Fruit fly (Drosophila melanogaster) whole organism, prepupa: Measurements from ENCODE around the gene CG44271.

ENCODE experiments used
- CG10669 ChIP-seq: fragments of 200-800 bp; sonication (Bioruptor generic); optimal IDR thresholded peaks from 3 replicates; lab custom pipeline; 2018; ENCODE audit warnings: missing biosample characterization, mild to moderate bottlenecking, missing genetic modification characterization, moderate library complexity
- CG11294 ChIP-seq: fragments of 200-800 bp; sonication (Bioruptor generic); IDR thresholded peaks from 2 replicates; pipeline ENCODE4 v1.3.6; 2022; ENCODE audit warnings: missing biosample characterization, missing genetic modification characterization
- CG11762 ChIP-seq: fragments of 200-800 bp; sonication (Bioruptor generic); optimal IDR thresholded peaks from 3 replicates; lab custom pipeline; 2016; ENCODE audit warnings: missing biosample characterization, missing genetic modification characterization; ENCODE audit not compliant: insufficient read depth
- CG11902 ChIP-seq: fragments of 200-800 bp; sonication (Bioruptor generic); optimal IDR thresholded peaks from 3 replicates; lab custom pipeline; 2016; ENCODE audit warnings: missing biosample characterization, missing genetic modification characterization
- CG1621 ChIP-seq: fragments of 200-800 bp; sonication (Bioruptor generic); optimal IDR thresholded peaks from 3 replicates; lab custom pipeline; 2018; ENCODE audit warnings: missing biosample characterization, mild to moderate bottlenecking, missing genetic modification characterization
- CG16779 ChIP-seq: fragments of 200-800 bp; sonication (Bioruptor generic); optimal IDR thresholded peaks from 3 replicates; lab custom pipeline; 2017; ENCODE audit warnings: missing biosample characterization, mild to moderate bottlenecking, missing genetic modification characterization
- CG3032 ChIP-seq: fragments of 200-800 bp; optimal IDR thresholded peaks from 2 replicates; lab custom pipeline; 2019; ENCODE audit warnings: missing biosample characterization, mild to moderate bottlenecking, missing genetic modification characterization, moderate library complexity
- CG31627 ChIP-seq: fragments of 200-800 bp; sonication (Bioruptor generic); optimal IDR thresholded peaks from 3 replicates; lab custom pipeline; 2016; ENCODE audit warnings: missing biosample characterization, missing genetic modification characterization
- CG32006 ChIP-seq: fragments of 200-800 bp; sonication (Bioruptor generic); optimal IDR thresholded peaks from 3 replicates; lab custom pipeline; 2017; ENCODE audit warnings: missing biosample characterization, mild to moderate bottlenecking, missing genetic modification characterization
- CG34406 ChIP-seq: fragments of 200-800 bp; sonication (Bioruptor generic); optimal IDR thresholded peaks from 3 replicates; lab custom pipeline; 2016; ENCODE audit warnings: missing biosample characterization, missing genetic modification characterization
- CG3919 ChIP-seq: fragments of 200-800 bp; sonication (Bioruptor generic); optimal IDR thresholded peaks from 3 replicates; lab custom pipeline; 2016; ENCODE audit warnings: missing biosample characterization, missing genetic modification characterization
- CG4318 ChIP-seq: fragments of 200-800 bp; sonication (Bioruptor generic); optimal IDR thresholded peaks from 3 replicates; lab custom pipeline; 2017; ENCODE audit warnings: missing biosample characterization, mild to moderate bottlenecking, missing genetic modification characterization
- CG6163 ChIP-seq: fragments of 200-800 bp; sonication (Bioruptor generic); IDR thresholded peaks from 3 replicates; pipeline ENCODE4 v1.3.6; 2022; ENCODE audit warnings: missing biosample characterization, missing genetic modification characterization
- CG6792 ChIP-seq: fragments of 200-800 bp; sonication (Bioruptor generic); optimal IDR thresholded peaks from 3 replicates; lab custom pipeline; 2016; ENCODE audit warnings: missing biosample characterization, missing genetic modification characterization
- CG6808 ChIP-seq: fragments of 200-800 bp; sonication (Bioruptor generic); optimal IDR thresholded peaks from 3 replicates; lab custom pipeline; 2017; ENCODE audit warnings: missing biosample characterization, missing genetic modification characterization, mild to moderate bottlenecking, moderate library complexity, missing genetic modification reagents
- CG7368 ChIP-seq: fragments of 200-800 bp; sonication (Bioruptor generic); optimal IDR thresholded peaks from 3 replicates; lab custom pipeline; 2016; ENCODE audit warnings: missing biosample characterization, missing genetic modification characterization
- CG8119 ChIP-seq: fragments of 200-800 bp; sonication (Bioruptor generic); IDR thresholded peaks from 3 replicates; pipeline ENCODE4 v1.3.6; 2022; ENCODE audit warnings: missing biosample characterization, missing genetic modification characterization
- CG8319 ChIP-seq: fragments of 200-800 bp; sonication (Bioruptor generic); optimal IDR thresholded peaks from 3 replicates; lab custom pipeline; 2016; ENCODE audit warnings: missing biosample characterization, missing genetic modification characterization
- CG8632 ChIP-seq: fragments of 200-800 bp; sonication (Bioruptor generic); optimal IDR thresholded peaks from 3 replicates; lab custom pipeline; 2016; ENCODE audit warnings: missing biosample characterization, missing genetic modification characterization
- CG9139 ChIP-seq: fragments of 200-800 bp; sonication (Bioruptor generic); optimal IDR thresholded peaks from 3 replicates; lab custom pipeline; 2017; ENCODE audit warnings: missing biosample characterization, mild to moderate bottlenecking, missing genetic modification characterization
- Eip78C ChIP-seq: fragments of 200-800 bp; sonication (Bioruptor generic); peaks from one replicate; lab custom pipeline; 2016; ENCODE audit warnings: missing biosample characterization, missing genetic modification characterization
- Eip93F ChIP-seq: fragments of 200-800 bp; sonication (Bioruptor generic); optimal IDR thresholded peaks from 2 replicates; lab custom pipeline; 2016; ENCODE audit warnings: missing biosample characterization, mild to moderate bottlenecking, missing genetic modification characterization
- Ets21C ChIP-seq: fragments of 200-800 bp; sonication (Bioruptor generic); optimal IDR thresholded peaks from 3 replicates; lab custom pipeline; 2016; ENCODE audit warnings: missing biosample characterization, missing genetic modification characterization
- Ets96B ChIP-seq: fragments of 200-800 bp; optimal IDR thresholded peaks from 2 replicates; lab custom pipeline; 2019; ENCODE audit warnings: missing biosample characterization, mild to moderate bottlenecking, missing genetic modification characterization, moderate library complexity
- Hr39 ChIP-seq: fragments of 200-800 bp; sonication (Bioruptor generic); optimal IDR thresholded peaks from 2 replicates; lab custom pipeline; 2016; ENCODE audit warnings: missing biosample characterization, missing genetic modification characterization
- Hr4 ChIP-seq: fragments of 200-800 bp; sonication (Bioruptor generic); optimal IDR thresholded peaks from 3 replicates; lab custom pipeline; 2016; ENCODE audit warnings: missing biosample characterization, missing genetic modification characterization
- Lpt ChIP-seq: fragments of 200-800 bp; sonication (Bioruptor generic); optimal IDR thresholded peaks from 3 replicates; lab custom pipeline; 2016; ENCODE audit warnings: missing biosample characterization, missing genetic modification characterization
- OdsH ChIP-seq: fragments of 200-800 bp; sonication (Bioruptor generic); optimal IDR thresholded peaks from 3 replicates; lab custom pipeline; 2016; ENCODE audit warnings: missing biosample characterization, missing genetic modification characterization
- Smox ChIP-seq: fragments of 200-800 bp; sonication (Bioruptor generic); optimal IDR thresholded peaks from 3 replicates; lab custom pipeline; 2016; ENCODE audit warnings: missing biosample characterization, missing genetic modification characterization
- Sox102F ChIP-seq: fragments of 200-800 bp; sonication (Bioruptor generic); optimal IDR thresholded peaks from 2 replicates; lab custom pipeline; 2016; ENCODE audit warnings: missing biosample characterization, mild to moderate bottlenecking, missing genetic modification characterization
- Sox14 ChIP-seq: fragments of 200-800 bp; sonication (Bioruptor generic); optimal IDR thresholded peaks from 3 replicates; lab custom pipeline; 2016; ENCODE audit warnings: missing biosample characterization, missing genetic modification characterization
- achi ChIP-seq: fragments of 200-800 bp; sonication (Bioruptor generic); optimal IDR thresholded peaks from 3 replicates; lab custom pipeline; 2016; ENCODE audit warnings: missing biosample characterization, missing genetic modification characterization
- acj6 ChIP-seq: fragments of 200-800 bp; sonication (Bioruptor generic); optimal IDR thresholded peaks from 3 replicates; lab custom pipeline; 2016; ENCODE audit warnings: missing biosample characterization, missing genetic modification characterization
- cyc ChIP-seq: fragments of 200-800 bp; sonication (Bioruptor generic); optimal IDR thresholded peaks from 3 replicates; lab custom pipeline; 2016; ENCODE audit warnings: missing biosample characterization, missing genetic modification characterization
- dac ChIP-seq: fragments of 200-800 bp; sonication (Bioruptor generic); optimal IDR thresholded peaks from 2 replicates; lab custom pipeline; 2017; ENCODE audit warnings: missing biosample characterization, mild to moderate bottlenecking, missing genetic modification characterization
- dsx ChIP-seq: fragments of 200-800 bp; optimal IDR thresholded peaks from 3 replicates; lab custom pipeline; 2019; ENCODE audit warnings: missing biosample characterization, mild to moderate bottlenecking, missing genetic modification characterization, moderate library complexity; ENCODE audit not compliant: poor library complexity, severe bottlenecking
- eg ChIP-seq: fragments of 200-800 bp; sonication (Bioruptor generic); IDR thresholded peaks from 3 replicates; pipeline ENCODE4 v1.3.6; 2022; ENCODE audit warnings: missing biosample characterization, missing genetic modification characterization
- esn ChIP-seq: fragments of 200-800 bp; sonication (Bioruptor generic); optimal IDR thresholded peaks from 2 replicates; lab custom pipeline; 2016; ENCODE audit warnings: missing biosample characterization, mild to moderate bottlenecking, missing genetic modification characterization, moderate library complexity
- fkh ChIP-seq: fragments of 200-800 bp; sonication (Bioruptor generic); optimal IDR thresholded peaks from 3 replicates; lab custom pipeline; 2017; ENCODE audit warnings: missing biosample characterization, mild to moderate bottlenecking, missing genetic modification characterization, moderate library complexity
- lz ChIP-seq: fragments of 200-800 bp; sonication (Bioruptor generic); optimal IDR thresholded peaks from 3 replicates; lab custom pipeline; 2016; ENCODE audit warnings: missing biosample characterization, missing genetic modification characterization
- net ChIP-seq: fragments of 200-800 bp; sonication (Bioruptor generic); optimal IDR thresholded peaks from 3 replicates; lab custom pipeline; 2016; ENCODE audit warnings: missing biosample characterization, missing genetic modification characterization
- pdm3 ChIP-seq: fragments of 200-800 bp; sonication (Bioruptor generic); optimal IDR thresholded peaks from 3 replicates; lab custom pipeline; 2016; ENCODE audit warnings: missing biosample characterization, missing genetic modification characterization
- salr ChIP-seq, 2 experiments: fragments of 200-800 bp; sonication (Bioruptor generic); optimal IDR thresholded peaks; 3 replicates each; lab custom pipeline; 2016 to 2018; ENCODE audit warnings: missing biosample characterization in 2 of 2, missing genetic modification characterization in 2 of 2, mild to moderate bottlenecking in 1 of 2
- spab ChIP-seq: fragments of 200-800 bp; sonication (Bioruptor generic); optimal IDR thresholded peaks from 2 replicates; lab custom pipeline; 2017; ENCODE audit warnings: missing biosample characterization, mild to moderate bottlenecking, missing genetic modification characterization, missing genetic modification reagents
- ss ChIP-seq, 2 experiments: fragments of 200-800 bp; sonication (Bioruptor generic); optimal IDR thresholded peaks; 2 replicates in 1 of 2; 3 replicates in 1 of 2; lab custom pipeline; 2017 to 2018; ENCODE audit warnings: mild to moderate bottlenecking in 2 of 2, missing biosample characterization in 2 of 2, missing genetic modification characterization in 2 of 2, moderate library complexity in 1 of 2
- svp ChIP-seq: fragments of 200-800 bp; sonication (Bioruptor generic); peaks from one replicate; lab custom pipeline; 2016; ENCODE audit warnings: missing biosample characterization, missing genetic modification characterization
- topi ChIP-seq: fragments of 200-800 bp; sonication (Bioruptor generic); optimal IDR thresholded peaks from 3 replicates; lab custom pipeline; 2016; ENCODE audit warnings: missing biosample characterization, missing genetic modification characterization

Gene CG44271

dm6 chr2L:6747814-6748213, at the start of gene CG44271:
CG44271 (minus strand) TSS chr2L:6747914.
- no peak for TF ChIP-seq acj6
- TF ChIP-seq fkh: no peak
- no peak for TF ChIP-seq topi
- no peak for TF ChIP-seq CG10669 (GFP tag; lab: Kevin White, UChicago)
- TF ChIP-seq CG1621: no peak
- no peak for TF ChIP-seq Hr39 (GFP tag; lab: Kevin White, UChicago)
- TF ChIP-seq CG7368 (GFP tag; lab: Kevin White, UChicago): no peak
- TF ChIP-seq CG11762: no peak
- no peak for TF ChIP-seq Eip78C (GFP tag; lab: Kevin White, UChicago)
- TF ChIP-seq CG9139 (GFP tag; lab: Kevin White, UChicago): no peak
- no peak for TF ChIP-seq Lpt
- TF ChIP-seq, all 60 proteins: peak for 0

- TF ChIP-seq OdsH (GFP tag; lab: Kevin White, UChicago) (no peak), CG6792 (GFP tag; lab: Kevin White, UChicago) (no peak), Hr39 (GFP tag; lab: Kevin White, UChicago) (peak; percentile 43), fkh (peak; percentile 12), dsx (GFP tag; lab: Kevin White, UChicago) (no peak), CG31627 (GFP tag; lab: Kevin White, UChicago) (peak; percentile 51), svp (no peak), CG9139 (GFP tag; lab: Kevin White, UChicago) (no peak), CG6808 (no peak), salr (GFP tag; optimal IDR thresholded peaks at IDR 0.05; lab: Kevin White, UChicago) (no peak), Ets21C (GFP tag; lab: Kevin White, UChicago) (peak; percentile 11), Smox (peak; percentile 1), topi (no peak), CG7368 (GFP tag; lab: Kevin White, UChicago) (no peak), Hr4 (GFP tag; lab: Kevin White, UChicago) (no peak), Eip93F (GFP tag; lab: Kevin White, UChicago) (no peak), pdm3 (GFP tag; lab: Kevin White, UChicago) (peak; percentile 5), CG3032 (tag; lab: Kevin White, UChicago) (no peak), spab (GFP tag; lab: Kevin White, UChicago) (no peak), esn (peak; percentile 41), CG4318 (GFP tag; lab: Kevin White, UChicago) (no peak), CG11294 (GFP tag; lab: Robert Waterston, UW) (no peak), lz (GFP tag; lab: Kevin White, UChicago) (peak; percentile 36), cyc (peak; percentile 21), CG11902 (GFP tag; lab: Kevin White, UChicago) (no peak), Sox14 (GFP tag; lab: Kevin White, UChicago) (peak; percentile 38), CG10669 (GFP tag; lab: Kevin White, UChicago) (no peak), dac (GFP tag; lab: Kevin White, UChicago) (no peak), achi (no peak), CG8632 (GFP tag; lab: Kevin White, UChicago) (no peak), CG16779 (tag; lab: Kevin White, UChicago) (no peak), eg (GFP tag; lab: Robert Waterston, UW) (no peak)
- TF ChIP-seq, all 60 proteins: peak for 10
Measured at dm6 chr2L:6797408-6797807, 49.7 kb upstream of the CG44271 start.

- peak; percentile 5 for TF ChIP-seq Ets96B (tag; lab: Kevin White, UChicago)
- no peak for TF ChIP-seq esn
- no peak for TF ChIP-seq CG10669 (GFP tag; lab: Kevin White, UChicago)
- no peak for TF ChIP-seq CG34406
- TF ChIP-seq achi: peak; percentile 21
- peak; percentile 22 for TF ChIP-seq topi
- no peak for TF ChIP-seq lz (GFP tag; lab: Kevin White, UChicago)
- no peak for TF ChIP-seq CG11294 (GFP tag; lab: Robert Waterston, UW)
- no peak for TF ChIP-seq CG8319 (GFP tag; lab: Kevin White, UChicago)
- no peak for TF ChIP-seq Sox102F (GFP tag; lab: Kevin White, UChicago)
- TF ChIP-seq CG7368 (GFP tag; lab: Kevin White, UChicago): no peak
- no peak for TF ChIP-seq eg (GFP tag; lab: Robert Waterston, UW)
- peak; percentile 79 for TF ChIP-seq Eip78C (GFP tag; lab: Kevin White, UChicago)
- peak; percentile 6 for TF ChIP-seq CG3919 (GFP tag; lab: Kevin White, UChicago)
- TF ChIP-seq ss (GFP tag; optimal IDR thresholded peaks at IDR 0.05; lab: Kevin White, UChicago): no peak
- no peak for TF ChIP-seq Sox14 (GFP tag; lab: Kevin White, UChicago)
- TF ChIP-seq CG8632 (GFP tag; lab: Kevin White, UChicago): no peak
- TF ChIP-seq CG6163 (GFP tag; lab: Robert Waterston, UW): 0 out of 3 replicates have a peak, but pooled peaks have one; percentile 15
- 0 out of 3 replicates have a peak, but pooled peaks have one; percentile 8 for TF ChIP-seq CG8119 (GFP tag; lab: Robert Waterston, UW)
- TF ChIP-seq pdm3 (GFP tag; lab: Kevin White, UChicago): no peak
- TF ChIP-seq Hr4 (GFP tag; lab: Kevin White, UChicago): peak; percentile 13
- peak; percentile 2 for TF ChIP-seq net (GFP tag; lab: Kevin White, UChicago)
- TF ChIP-seq CG32006 (GFP tag; lab: Kevin White, UChicago): peak; percentile 44
Measured at dm6 chr2L:6794956-6795522, 47.3 kb upstream of the CG44271 start.
